1 fruit fly cellular context compared by ENCODE assay signal in genomic region chr3R:24320342-24320711, dm6.
TF ChIP-seq lines count a peak whose summit lies in the region.

No protein-coding gene starts in this region.

TF ChIP-seq in whole organism, embryonic, 481 proteins besides CTCF, POLR2A, EP300 and RAD21 (continued from another document):
- TF ChIP-seq CG7745 (tag; optimal IDR thresholded peaks at IDR 0.05; lab: Kevin White, UChicago) (peak; percentile 35), CHES-1-like (GFP tag; optimal IDR thresholded peaks at IDR 0.05; lab: Kevin White, UChicago) (no peak), ewg (GFP tag; optimal IDR thresholded peaks at IDR 0.05; lab: Kevin White, UChicago) (peak; percentile 99), Ptx1 (GFP tag; IDR thresholded peaks at IDR 0.05; lab: Robert Waterston, UW) (no peak), HLH4C (GFP tag; IDR thresholded peaks at IDR 0.05; lab: Robert Waterston, UW; ENCODE audit: partially characterized antibody) (peak; percentile 66), BtbVII (GFP tag; optimal IDR thresholded peaks at IDR 0.05; lab: Kevin White, UChicago) (no peak), gfzf (GFP tag; optimal IDR thresholded peaks at IDR 0.05; lab: Kevin White, UChicago) (peak; percentile 13), tap (tag; optimal IDR thresholded peaks at IDR 0.05; lab: Kevin White, UChicago) (no peak), CG10565 (GFP tag; optimal IDR thresholded peaks at IDR 0.05; lab: Kevin White, UChicago) (no peak), Sry-β (GFP tag; optimal IDR thresholded peaks at IDR 0.05; lab: Kevin White, UChicago) (no peak), NC2β (GFP tag; optimal IDR thresholded peaks at IDR 0.05; lab: Kevin White, UChicago) (no peak), da (GFP tag; optimal IDR thresholded peaks at IDR 0.05; lab: Kevin White, UChicago) (no peak), crp (GFP tag; optimal IDR thresholded peaks at IDR 0.05; lab: Kevin White, UChicago) (no peak), pnt (GFP tag; optimal IDR thresholded peaks at IDR 0.05; lab: Kevin White, UChicago) (no peak), CG8924 (tag; optimal IDR thresholded peaks at IDR 0.05; lab: Kevin White, UChicago) (peak; percentile 88), Bgb (GFP tag; IDR thresholded peaks at IDR 0.05; lab: Robert Waterston, UW; ENCODE audit: partially characterized antibody) (peak; percentile 80), CG6854 (GFP tag; optimal IDR thresholded peaks at IDR 0.05; lab: Kevin White, UChicago) (no peak)
